Worm (Caenorhabditis elegans): ENCODE measurements around the gene T21H3.5.

Gene T21H3.5

ce11 chrV:1131880-1132623 is 32.0 kb downstream of the T21H3.5 start, which contains the start of gene W07B8.4:
Gene W07B8.4 (minus strand): TSS chrV:1131930.
- TF ChIP-seq daf-19 (GFP tag; conservative IDR thresholded peaks at IDR 0.05), result no peak
- no peak for TF ChIP-seq duxl-1 (tag; optimal IDR thresholded peaks at IDR 0.05; ENCODE audit: poor library complexity)
- 0 out of 2 replicates have a peak, but pooled peaks have one; percentile 52 for TF ChIP-seq pha-4 (GFP tag; IDR thresholded peaks at IDR 0.05)
- no peak for TF ChIP-seq pha-4 (tag; optimal IDR thresholded peaks at IDR 0.05)
- TF ChIP-seq aha-1 (tag), result peak; percentile 38
- TF ChIP-seq snpc-1.2 (GFP tag; IDR thresholded peaks at IDR 0.05), result no peak; the same call in 1 of the 2 replicates
- TF ChIP-seq nhr-10 (tag; optimal IDR thresholded peaks at IDR 0.05), result no peak
- peak; percentile 41 for TF ChIP-seq lin-38 (GFP tag; IDR thresholded peaks at IDR 0.05)
- no peak for TF ChIP-seq lin-29 (GFP tag; IDR thresholded peaks at IDR 0.05)
- TF ChIP-seq saeg-2 (GFP tag; IDR thresholded peaks at IDR 0.05), result no peak
- TF ChIP-seq cey-2 (tag; optimal IDR thresholded peaks at IDR 0.05; ENCODE audit: borderline replicate concordance, insufficient read depth), result no peak
- TF ChIP-seq F26F4.8 (GFP tag; conservative IDR thresholded peaks at IDR 0.05), result no peak
- no peak for TF ChIP-seq mep-1 (tag; optimal IDR thresholded peaks at IDR 0.05)
- TF ChIP-seq F44E2.7 (GFP tag; IDR thresholded peaks at IDR 0.05), result no peak
- TF ChIP-seq arid-1 (GFP tag; conservative IDR thresholded peaks at IDR 0.05), result no peak
- TF ChIP-seq ZK546.5 (tag; optimal IDR thresholded peaks at IDR 0.05), result no peak
- no peak for TF ChIP-seq nhr-48 (tag; optimal IDR thresholded peaks at IDR 0.05)
- peak; percentile 82 for TF ChIP-seq set-16 (GFP tag; IDR thresholded peaks at IDR 0.05)
- no peak for TF ChIP-seq T20F7.1 (GFP tag; optimal IDR thresholded peaks at IDR 0.05)
- TF ChIP-seq nhr-77 (tag; optimal IDR thresholded peaks at IDR 0.05), result no peak
- no peak for TF ChIP-seq sdz-12 (GFP tag; optimal IDR thresholded peaks at IDR 0.05)
- no peak for TF ChIP-seq hmg-1.1 (GFP tag; IDR thresholded peaks at IDR 0.05)
- no peak for TF ChIP-seq ctbp-1 (GFP tag; IDR thresholded peaks at IDR 0.05)
- TF ChIP-seq mdt-29 (GFP tag; IDR thresholded peaks at IDR 0.05), result no peak
- TF ChIP-seq ceh-82 (tag; optimal IDR thresholded peaks at IDR 0.05), result no peak
- no peak for TF ChIP-seq php-3 (GFP tag; IDR thresholded peaks at IDR 0.05)
- TF ChIP-seq unc-62 (GFP tag; optimal IDR thresholded peaks at IDR 0.05 in 1 of 2), result peak in 1 of 2 experiments; percentile 39
- no peak for TF ChIP-seq unc-62 (tag; optimal IDR thresholded peaks at IDR 0.05)
- TF ChIP-seq dmd-8 (GFP tag; IDR thresholded peaks at IDR 0.05), result peak; percentile 47; the same call in 1 of the 2 replicates
- TF ChIP-seq D1046.2 (GFP tag; IDR thresholded peaks at IDR 0.05), result 0 out of 2 replicates have a peak, but pooled peaks have one; percentile 46
- TF ChIP-seq T26A8.4 (GFP tag; IDR thresholded peaks at IDR 0.05), result no peak
- TF ChIP-seq nhr-102 (tag; optimal IDR thresholded peaks at IDR 0.05), result peak; percentile 3
- TF ChIP-seq attf-4 (tag; optimal IDR thresholded peaks at IDR 0.05), result no peak
- no peak for TF ChIP-seq vab-7 (GFP tag; IDR thresholded peaks at IDR 0.05)
- no peak for TF ChIP-seq hlh-11 (tag; optimal IDR thresholded peaks at IDR 0.05)
- TF ChIP-seq nhr-6 (tag; optimal IDR thresholded peaks at IDR 0.05), result no peak
- peak; percentile 31; the same call in 1 of the 2 replicates for TF ChIP-seq Y48G9A.11 (GFP tag; IDR thresholded peaks at IDR 0.05)
- peak; percentile 62; the same call in 1 of the 2 replicates for TF ChIP-seq zfp-3 (GFP tag; conservative IDR thresholded peaks at IDR 0.05)
- no peak for TF ChIP-seq ztf-7 (tag; optimal IDR thresholded peaks at IDR 0.05)
- no peak for TF ChIP-seq Y105C5A.15 (GFP tag; IDR thresholded peaks at IDR 0.05)
- no peak for TF ChIP-seq F49E8.2 (tag; optimal IDR thresholded peaks at IDR 0.05; ENCODE audit: borderline replicate concordance)

- no peak for TF ChIP-seq lim-7 (GFP tag; IDR thresholded peaks at IDR 0.05)
- TF ChIP-seq spr-3 (GFP tag; optimal IDR thresholded peaks at IDR 0.05), result no peak
- no peak for TF ChIP-seq spr-1 (tag; optimal IDR thresholded peaks at IDR 0.05)
- TF ChIP-seq ceh-44 (GFP tag; IDR thresholded peaks at IDR 0.05), result no peak
- TF ChIP-seq dve-1 (tag; optimal IDR thresholded peaks at IDR 0.05; ENCODE audit: insufficient read depth), result no peak
- TF ChIP-seq unc-39 (tag; optimal IDR thresholded peaks at IDR 0.05), result no peak
- no peak for TF ChIP-seq fkh-10 (GFP tag; optimal IDR thresholded peaks at IDR 0.05)
- no peak for TF ChIP-seq ceh-20 (GFP tag; IDR thresholded peaks at IDR 0.05)
- no peak for TF ChIP-seq lin-1 (GFP tag; IDR thresholded peaks at IDR 0.05)
These were observed 44.0 kb downstream of the T21H3.5 start for ce11 chrV:1120101-1120500.
